Worm (Caenorhabditis elegans) whole organism, L4 larva: ENCODE measurements around the gene F19G12.3.

Experiments used
- D1046.2 ChIP-seq: fragments of 200-800 bp; sonication (Bioruptor generic); IDR thresholded peaks from 2 replicates; pipeline ENCODE4 v1.3.6; 2022; ENCODE audit warnings: missing genetic modification characterization, missing compliant biosample characterization
- F10B5.3 ChIP-seq: sonication (generic microtip); optimal IDR thresholded peaks from 2 replicates; lab custom pipeline; 2016; ENCODE audit warnings: mild to moderate bottlenecking, missing genetic modification characterization, missing compliant biosample characterization
- F37D6.2 ChIP-seq: sonication (generic microtip); optimal IDR thresholded peaks from 2 replicates; lab custom pipeline; 2016; ENCODE audit warnings: mild to moderate bottlenecking, missing genetic modification characterization, missing compliant biosample characterization
- F44E2.7 ChIP-seq: fragments of 200-800 bp; sonication (Bioruptor generic); IDR thresholded peaks from 2 replicates; pipeline ENCODE4 v2.1.2; 2022; ENCODE audit warnings: missing genetic modification characterization, missing compliant biosample characterization
- F49E8.2 ChIP-seq: sonication (generic microtip); optimal IDR thresholded peaks from 2 replicates; lab custom pipeline; 2016; ENCODE audit warnings: missing compliant biosample characterization, mild to moderate bottlenecking, missing genetic modification characterization, borderline replicate concordance
- T26A8.4 ChIP-seq: fragments of 200-800 bp; sonication (Bioruptor generic); IDR thresholded peaks from 2 replicates; pipeline ENCODE4 v1.3.6; 2022; ENCODE audit warnings: missing genetic modification characterization, missing compliant biosample characterization
- Y5F2A.4 ChIP-seq: fragments of 200-800 bp; sonication (Bioruptor generic); optimal IDR thresholded peaks from 2 replicates; lab custom pipeline; 2018; ENCODE audit warnings: mild to moderate bottlenecking, missing genetic modification characterization, missing compliant biosample characterization
- Y75B8A.6 ChIP-seq: fragments of 200-800 bp; sonication (Bioruptor generic); IDR thresholded peaks from 2 replicates; pipeline ENCODE4 v1.3.6; 2022; ENCODE audit warnings: missing genetic modification reagents, missing genetic modification characterization, missing compliant biosample characterization
- ZK337.2 ChIP-seq: fragments of 200-800 bp; sonication (Bioruptor generic); IDR thresholded peaks from 2 replicates; pipeline ENCODE4 v1.3.6; 2022; ENCODE audit warnings: missing genetic modification reagents, missing genetic modification characterization, missing compliant biosample characterization
- ZK546.5 ChIP-seq, 2 experiments: sonication (generic microtip); optimal IDR thresholded peaks; 2 replicates each; lab custom pipeline; 2017; ENCODE audit warnings: missing biosample characterization in 2 of 2, missing genetic modification characterization in 2 of 2
- aly-2 ChIP-seq: sonication (generic microtip); optimal IDR thresholded peaks from 2 replicates; lab custom pipeline; 2018; ENCODE audit warnings: missing biosample characterization, missing genetic modification characterization
- attf-4 ChIP-seq: sonication (generic microtip); optimal IDR thresholded peaks from 3 replicates; lab custom pipeline; 2017; ENCODE audit warnings: missing biosample characterization, missing genetic modification characterization
- ceh-20 ChIP-seq: fragments of 200-800 bp; sonication (Bioruptor generic); IDR thresholded peaks from 2 replicates; pipeline ENCODE4 v1.3.6; 2022; ENCODE audit warnings: missing genetic modification reagents, missing genetic modification characterization, missing compliant biosample characterization
- ceh-28 ChIP-seq: fragments of 150-350 bp; optimal IDR thresholded peaks from 2 replicates; lab custom pipeline; 2014; ENCODE audit warnings: missing biosample characterization, missing genetic modification reagents, missing genetic modification characterization
- ceh-32 ChIP-seq: sonication (generic microtip); optimal IDR thresholded peaks from 2 replicates; lab custom pipeline; 2016; ENCODE audit warnings: mild to moderate bottlenecking, missing genetic modification characterization, missing compliant biosample characterization; ENCODE audit not compliant: poor library complexity
- daf-12 ChIP-seq: fragments of 150-350 bp; optimal IDR thresholded peaks from 2 replicates; lab custom pipeline; 2014; ENCODE audit warnings: missing biosample characterization, missing genetic modification reagents, missing genetic modification characterization
- daf-16 ChIP-seq, 3 experiments: sonication (generic microtip); optimal IDR thresholded peaks; 2 replicates each; lab custom pipeline; 2016 to 2017; ENCODE audit warnings: missing genetic modification characterization in 3 of 3, missing genetic modification reagents in 3 of 3, mild to moderate bottlenecking in 2 of 3, missing compliant biosample characterization in 2 of 3, missing biosample characterization in 1 of 3, moderate library complexity in 1 of 3
- daf-19 ChIP-seq: fragments of 200-800 bp; sonication (Bioruptor generic); conservative IDR thresholded peaks from 2 replicates; pipeline ENCODE4 v1.3.6; 2022; ENCODE audit warnings: missing genetic modification characterization, missing compliant biosample characterization
- daf-8 ChIP-seq: fragments of 200-800 bp; sonication (Bioruptor generic); IDR thresholded peaks from 2 replicates; pipeline ENCODE4 v1.3.6; 2022; ENCODE audit warnings: missing genetic modification characterization, missing compliant biosample characterization
- dmd-9 ChIP-seq: fragments of 200-800 bp; sonication (Bioruptor generic); IDR thresholded peaks from 2 replicates; pipeline ENCODE4 v1.3.6; 2022; ENCODE audit warnings: missing genetic modification reagents, missing genetic modification characterization, missing compliant biosample characterization
- fkh-10 ChIP-seq: fragments of 150-350 bp; optimal IDR thresholded peaks from 2 replicates; lab custom pipeline; 2014; ENCODE audit warnings: missing biosample characterization, missing genetic modification reagents, missing genetic modification characterization
- hif-1 ChIP-seq, 2 experiments: sonication (generic microtip); optimal IDR thresholded peaks; 2 replicates each; lab custom pipeline; 2016 to 2017; ENCODE audit warnings: missing compliant biosample characterization in 2 of 2, missing genetic modification characterization in 2 of 2, missing genetic modification reagents in 2 of 2, missing genotype in 2 of 2, mild to moderate bottlenecking in 1 of 2
- hlh-30 ChIP-seq: sonication (generic microtip); optimal IDR thresholded peaks from 2 replicates; lab custom pipeline; 2017; ENCODE audit warnings: antibody characterized with exemption, mild to moderate bottlenecking, missing genetic modification characterization, missing compliant biosample characterization; ENCODE audit not compliant: insufficient read depth
- hmg-1.1 ChIP-seq: fragments of 200-800 bp; sonication (Bioruptor generic); IDR thresholded peaks from 2 replicates; pipeline ENCODE4 v1.3.6; 2022; ENCODE audit warnings: missing genetic modification reagents, missing genetic modification characterization, missing compliant biosample characterization
- jun-1 ChIP-seq: fragments of 150-350 bp; optimal IDR thresholded peaks from 2 replicates; lab custom pipeline; 2014; ENCODE audit warnings: missing biosample characterization, missing genetic modification reagents, missing genetic modification characterization
- lin-29 ChIP-seq: fragments of 200-800 bp; sonication (Bioruptor generic); IDR thresholded peaks from 2 replicates; pipeline ENCODE4 v1.3.6; 2022; ENCODE audit warnings: missing genetic modification reagents, missing genetic modification characterization, missing compliant biosample characterization
- lin-38 ChIP-seq: fragments of 200-800 bp; sonication (Bioruptor generic); IDR thresholded peaks from 2 replicates; pipeline ENCODE4 v1.3.6; 2022; ENCODE audit warnings: missing genetic modification reagents, missing genetic modification characterization, missing compliant biosample characterization
- lir-3 ChIP-seq: sonication (generic microtip); optimal IDR thresholded peaks from 2 replicates; lab custom pipeline; 2016; ENCODE audit warnings: mild to moderate bottlenecking, missing genetic modification characterization, missing compliant biosample characterization
- madf-9 ChIP-seq: fragments of 200-800 bp; sonication (Bioruptor generic); conservative IDR thresholded peaks from 2 replicates; pipeline ENCODE4 v1.3.6; 2022; ENCODE audit warnings: missing genetic modification reagents, missing genetic modification characterization, missing compliant biosample characterization
- mep-1 ChIP-seq: fragments of 150-350 bp; sonication (generic microtip); optimal IDR thresholded peaks from 3 replicates; lab custom pipeline; 2014; ENCODE audit warnings: missing biosample characterization, missing genetic modification characterization
- mxl-2 ChIP-seq: fragments of 200-800 bp; sonication (Bioruptor generic); conservative IDR thresholded peaks from 2 replicates; pipeline ENCODE4 v1.3.6; 2022; ENCODE audit warnings: missing genetic modification reagents, missing genetic modification characterization, missing compliant biosample characterization
- mxl-3 ChIP-seq: fragments of 200-800 bp; sonication (Bioruptor generic); optimal IDR thresholded peaks from 2 replicates; lab custom pipeline; 2018; ENCODE audit warnings: mild to moderate bottlenecking, missing genetic modification characterization, missing compliant biosample characterization
- nhr-102 ChIP-seq: sonication (generic microtip); optimal IDR thresholded peaks from 2 replicates; lab custom pipeline; 2016; ENCODE audit warnings: mild to moderate bottlenecking, missing genetic modification characterization, moderate library complexity, missing compliant biosample characterization
- nhr-11 ChIP-seq: fragments of 150-350 bp; optimal IDR thresholded peaks from 2 replicates; lab custom pipeline; 2014; ENCODE audit warnings: missing biosample characterization, missing genetic modification characterization
- nhr-237 ChIP-seq: sonication (generic microtip); optimal IDR thresholded peaks from 2 replicates; lab custom pipeline; 2017; ENCODE audit warnings: missing biosample characterization, missing genetic modification characterization
- nhr-25 ChIP-seq: sonication (generic microtip); optimal IDR thresholded peaks from 2 replicates; lab custom pipeline; 2017; ENCODE audit warnings: missing genetic modification characterization, mild to moderate bottlenecking, missing compliant biosample characterization, antibody characterized with exemption, moderate library complexity, borderline replicate concordance; ENCODE audit not compliant: insufficient read depth
- nhr-41 ChIP-seq: fragments of 200-800 bp; sonication (Bioruptor generic); IDR thresholded peaks from 2 replicates; pipeline ENCODE4 v1.3.6; 2022; ENCODE audit warnings: missing genetic modification reagents, missing genetic modification characterization, missing compliant biosample characterization
- nhr-6 ChIP-seq: fragments of 150-350 bp; optimal IDR thresholded peaks from 2 replicates; lab custom pipeline; 2014; ENCODE audit warnings: missing biosample characterization, missing genetic modification characterization
- nhr-76 ChIP-seq: fragments of 150-350 bp; optimal IDR thresholded peaks from 2 replicates; lab custom pipeline; 2014; ENCODE audit warnings: missing biosample characterization, missing genetic modification characterization
- nhr-77 ChIP-seq: fragments of 150-350 bp; optimal IDR thresholded peaks from 2 replicates; lab custom pipeline; 2014; ENCODE audit warnings: missing biosample characterization, missing genetic modification characterization
- php-3 ChIP-seq: fragments of 200-800 bp; sonication (Bioruptor generic); IDR thresholded peaks from 2 replicates; pipeline ENCODE4 v1.3.6; 2022; ENCODE audit warnings: missing genetic modification reagents, missing genetic modification characterization, missing compliant biosample characterization
- pqm-1 ChIP-seq: sonication (generic microtip); optimal IDR thresholded peaks from 2 replicates; lab custom pipeline; 2017; ENCODE audit warnings: missing biosample characterization, missing genetic modification characterization
- saeg-2 ChIP-seq: fragments of 200-800 bp; sonication (Bioruptor generic); IDR thresholded peaks from 2 replicates; pipeline ENCODE4 v1.3.6; 2022; ENCODE audit warnings: missing genetic modification reagents, missing genetic modification characterization, missing compliant biosample characterization
- snpc-4 ChIP-seq: fragments of 150-350 bp; optimal IDR thresholded peaks from 2 replicates; lab custom pipeline; 2014; ENCODE audit warnings: missing biosample characterization, missing genetic modification characterization
- tag-97 ChIP-seq: fragments of 200-800 bp; sonication (Bioruptor generic); IDR thresholded peaks from 2 replicates; pipeline ENCODE4 v1.3.6; 2022; ENCODE audit warnings: missing genetic modification characterization, missing compliant biosample characterization
- tra-1 ChIP-seq: fragments of 200-800 bp; sonication (Bioruptor generic); IDR thresholded peaks from 2 replicates; pipeline ENCODE4 v1.3.6; 2022; ENCODE audit warnings: missing genetic modification reagents, missing genetic modification characterization, missing compliant biosample characterization
- zag-1 ChIP-seq: fragments of 150-350 bp; optimal IDR thresholded peaks from 2 replicates; lab custom pipeline; 2014; ENCODE audit warnings: missing biosample characterization, missing genetic modification characterization
- zfp-2 ChIP-seq: sonication (generic microtip); optimal IDR thresholded peaks from 2 replicates; lab custom pipeline; 2016; ENCODE audit warnings: mild to moderate bottlenecking, missing genetic modification characterization, missing compliant biosample characterization
- zip-2 ChIP-seq: fragments of 150-350 bp; optimal IDR thresholded peaks from 2 replicates; lab custom pipeline; 2014; ENCODE audit warnings: missing biosample characterization, missing genetic modification characterization
- ztf-11 ChIP-seq: fragments of 150-350 bp; optimal IDR thresholded peaks from 2 replicates; lab custom pipeline; 2014; ENCODE audit warnings: missing biosample characterization, missing genetic modification characterization
- ztf-7 ChIP-seq: fragments of 150-350 bp; optimal IDR thresholded peaks from 2 replicates; lab custom pipeline; 2014; ENCODE audit warnings: missing biosample characterization, missing genetic modification characterization

F19G12.3 gene

ce11 chrX:1379391-1379790, 45.2 kb upstream of the F19G12.3 start (continued):
- 0 out of 2 replicates have a peak, but pooled peaks have one; percentile 67 for TF ChIP-seq D1046.2 (GFP tag; lab: Robert Waterston, UW)
- peak; percentile 62 for TF ChIP-seq F10B5.3 (tag; lab: Kevin White, UChicago)
- no peak for TF ChIP-seq tag-97 (GFP tag; lab: Robert Waterston, UW)
- TF ChIP-seq ceh-28 (tag; lab: Kevin White, UChicago) = no peak
- peak; percentile 34 for TF ChIP-seq jun-1 (tag; lab: Kevin White, UChicago)
- TF ChIP-seq tra-1 (GFP tag; lab: Robert Waterston, UW) = peak; percentile 67
- TF ChIP-seq F37D6.2 (tag; lab: Kevin White, UChicago) = peak; percentile 75
- TF ChIP-seq mxl-3 (GFP tag; lab: Kevin White, UChicago) = peak; percentile 64
- peak; percentile 87; the same call in 1 of the 2 replicates for TF ChIP-seq nhr-41
- TF ChIP-seq fkh-10 (GFP tag; lab: Kevin White, UChicago) = no peak
- no peak for TF ChIP-seq aly-2 (tag; lab: Kevin White, UChicago)
- TF ChIP-seq php-3 (GFP tag; lab: Robert Waterston, UW) = peak; percentile 71
- TF ChIP-seq zip-2 (tag; lab: Kevin White, UChicago) = peak; percentile 71
- TF ChIP-seq lin-38 (GFP tag; lab: Robert Waterston, UW) = peak; percentile 78
- TF ChIP-seq nhr-11 (tag; lab: Kevin White, UChicago) = peak; percentile 35
- TF ChIP-seq ceh-32 (tag; lab: Kevin White, UChicago) = peak; percentile 20
- no peak for TF ChIP-seq zag-1 (tag; lab: Kevin White, UChicago)
- peak; percentile 77 for TF ChIP-seq lin-29 (GFP tag; lab: Robert Waterston, UW)
- TF ChIP-seq daf-8 = no peak
- peak; percentile 87 for TF ChIP-seq nhr-102 (tag; lab: Kevin White, UChicago)
- peak; percentile 81 for TF ChIP-seq mxl-2 (GFP tag; lab: Robert Waterston, UW)
- TF ChIP-seq hlh-30 = peak; percentile 55
- TF ChIP-seq ceh-20 (GFP tag; lab: Robert Waterston, UW) = peak; percentile 76; the same call in 1 of the 2 replicates
- TF ChIP-seq F49E8.2 = peak; percentile 43
- TF ChIP-seq hif-1 (tag; optimal IDR thresholded peaks at IDR 0.05; lab: Kevin White, UChicago) = peak in 1 of 2 experiments; percentile 25
- TF ChIP-seq ztf-7 (tag; lab: Kevin White, UChicago) = peak; percentile 7
- TF ChIP-seq nhr-77 (tag; lab: Kevin White, UChicago) = peak; percentile 30
- TF ChIP-seq nhr-6 (tag; lab: Kevin White, UChicago) = no peak
- no peak for TF ChIP-seq ztf-11 (tag; lab: Kevin White, UChicago)
- peak; percentile 2 for TF ChIP-seq snpc-4 (tag; lab: Kevin White, UChicago)
- peak; percentile 74 for TF ChIP-seq Y5F2A.4
- no peak for TF ChIP-seq nhr-76 (tag; lab: Kevin White, UChicago)
- TF ChIP-seq saeg-2 (GFP tag; lab: Robert Waterston, UW) = no peak
- peak; percentile 96 for TF ChIP-seq hmg-1.1
- TF ChIP-seq nhr-237 = no peak
- TF ChIP-seq T26A8.4 (GFP tag; lab: Robert Waterston, UW) = peak; percentile 88
- TF ChIP-seq madf-9 = peak; percentile 73; the same call in 1 of the 2 replicates
- TF ChIP-seq daf-19 (GFP tag; lab: Robert Waterston, UW) = no peak
- TF ChIP-seq F44E2.7 (GFP tag; lab: Robert Waterston, UW) = peak; percentile 89; the same call in 1 of the 2 replicates
- TF ChIP-seq dmd-9 = peak; percentile 91
- TF ChIP-seq daf-16 (GFP tag; optimal IDR thresholded peaks at IDR 0.05; lab: Kevin White, UChicago) = peak; percentile 61 to 66
- TF ChIP-seq daf-16 (tag; optimal IDR thresholded peaks at IDR 0.05; lab: Kevin White, UChicago) = peak; percentile 73
- TF ChIP-seq lir-3 (tag; lab: Kevin White, UChicago) = peak; percentile 56
- TF ChIP-seq ZK337.2 (GFP tag; lab: Robert Waterston, UW) = peak; percentile 52; the same call in 1 of the 2 replicates
- TF ChIP-seq nhr-25 (tag; lab: Kevin White, UChicago) = no peak
- peak; percentile 33 for TF ChIP-seq zfp-2 (tag; lab: Kevin White, UChicago)
- TF ChIP-seq daf-12 = no peak
- no peak for TF ChIP-seq attf-4
- peak; percentile 82 for TF ChIP-seq mep-1
- TF ChIP-seq ZK546.5 (tag; optimal IDR thresholded peaks at IDR 0.05; lab: Kevin White, UChicago) = no peak
- TF ChIP-seq Y75B8A.6 (GFP tag; lab: Robert Waterston, UW) = peak; percentile 75; the same call in 1 of the 2 replicates
- TF ChIP-seq pqm-1 (tag; lab: Kevin White, UChicago) = no peak
